Fruit fly (Drosophila melanogaster): ENCODE measurements around the gene CG13250.
A peak's percentile ranks its signal among the peaks of the same experiment; 100 is the strongest.

Gene CG13250

dm6 chr3L:20540182-20540974 is 6.9 kb downstream of the CG13250 start, which contains the start of gene Rcd2 (continued):
- TF ChIP-seq CG9139 (GFP tag; optimal IDR thresholded peaks at IDR 0.05), result peak; percentile 62
- peak; percentile 51 for TF ChIP-seq CG11294 (GFP tag; IDR thresholded peaks at IDR 0.05)
- peak; percentile 55 for TF ChIP-seq CG7368 (GFP tag; optimal IDR thresholded peaks at IDR 0.05)
- TF ChIP-seq CG6792 (GFP tag; optimal IDR thresholded peaks at IDR 0.05), result peak; percentile 66
- TF ChIP-seq CG3919 (GFP tag; optimal IDR thresholded peaks at IDR 0.05), result peak; percentile 83
- TF ChIP-seq fd85E (GFP tag; optimal IDR thresholded peaks at IDR 0.05), result peak; percentile 64
- peak; percentile 79 for TF ChIP-seq acj6 (GFP tag; optimal IDR thresholded peaks at IDR 0.05)
- TF ChIP-seq CG32006 (GFP tag; optimal IDR thresholded peaks at IDR 0.05), result peak; percentile 86
- TF ChIP-seq vri (GFP tag; optimal IDR thresholded peaks at IDR 0.05), result peak; percentile 69
- peak; percentile 83 for TF ChIP-seq esn (GFP tag; optimal IDR thresholded peaks at IDR 0.05)
- peak; percentile 62 for TF ChIP-seq Lpt (GFP tag; optimal IDR thresholded peaks at IDR 0.05)
- TF ChIP-seq svp (GFP tag), result peak; percentile 94
- peak; percentile 84 for TF ChIP-seq Eip75B (GFP tag; optimal IDR thresholded peaks at IDR 0.05)
- peak; percentile 84 for TF ChIP-seq CG16779 (tag; optimal IDR thresholded peaks at IDR 0.05)
- TF ChIP-seq Blimp-1 (GFP tag; optimal IDR thresholded peaks at IDR 0.05), result peak; percentile 49
- TF ChIP-seq net (GFP tag; optimal IDR thresholded peaks at IDR 0.05), result peak; percentile 87
- peak; percentile 74 for TF ChIP-seq CG1621 (tag; optimal IDR thresholded peaks at IDR 0.05)
- peak; percentile 55 for TF ChIP-seq Hr39 (GFP tag; optimal IDR thresholded peaks at IDR 0.05)
- TF ChIP-seq CG34406 (GFP tag; optimal IDR thresholded peaks at IDR 0.05), result peak; percentile 85
- TF ChIP-seq CG6276 (GFP tag; optimal IDR thresholded peaks at IDR 0.05), result peak; percentile 86
- TF ChIP-seq CG8319 (GFP tag; optimal IDR thresholded peaks at IDR 0.05), result peak; percentile 75
- peak; percentile 6 for TF ChIP-seq CG6854 (GFP tag; optimal IDR thresholded peaks at IDR 0.05)
- peak; percentile 53 for TF ChIP-seq spab (GFP tag; optimal IDR thresholded peaks at IDR 0.05)
- peak in 1 of 2 experiments; percentile 56 for TF ChIP-seq salr (GFP tag; optimal IDR thresholded peaks at IDR 0.05)
- TF ChIP-seq CG3032 (tag; optimal IDR thresholded peaks at IDR 0.05), result peak; percentile 65

DNA sequence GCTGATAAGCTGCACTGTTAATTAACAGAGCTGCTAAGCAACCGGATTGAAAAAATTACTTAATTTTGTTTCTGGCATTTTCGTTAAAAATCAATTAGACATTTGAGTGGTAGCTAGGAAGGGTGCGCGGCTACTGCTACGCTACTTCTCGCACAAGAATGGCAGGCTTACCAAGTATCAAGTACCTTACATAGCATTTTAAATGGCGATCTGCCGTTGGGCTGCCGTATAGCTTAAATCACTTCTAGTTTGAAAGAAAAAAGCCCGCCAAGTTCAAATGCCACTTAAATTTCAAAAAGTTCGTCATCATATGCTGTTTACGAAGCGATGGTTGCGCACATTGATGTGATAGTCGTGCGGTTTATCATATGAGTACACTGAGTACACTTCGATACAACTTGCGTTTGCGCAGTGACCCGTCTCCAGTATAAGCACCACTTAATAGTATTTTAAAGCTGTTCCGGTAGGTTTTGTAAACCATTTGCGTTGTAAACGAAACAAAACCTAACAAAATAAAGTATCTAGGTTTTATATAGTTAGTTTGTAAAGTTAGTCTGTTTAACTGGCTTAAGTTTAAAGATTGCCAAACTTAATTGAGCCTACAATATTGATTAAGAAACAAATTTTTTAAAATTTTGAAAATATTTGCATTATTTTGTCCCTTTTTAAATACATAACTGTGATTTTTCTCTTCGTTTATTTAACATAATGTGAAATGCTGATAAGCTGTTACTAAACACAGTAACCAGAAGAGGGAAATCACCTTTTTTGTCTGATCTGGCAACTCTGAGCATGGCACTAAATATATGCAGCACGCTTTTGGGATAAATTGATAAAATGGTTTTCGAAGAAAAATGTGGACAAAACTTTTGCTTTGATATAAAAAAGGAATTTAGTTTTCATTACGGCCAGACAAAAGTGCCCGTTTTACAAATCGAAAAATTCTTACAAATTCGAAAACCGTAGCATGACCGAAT is 7.8 kb downstream of the CG13250 start:
- no peak for TF ChIP-seq CG8319 (GFP tag; optimal IDR thresholded peaks at IDR 0.05)
- TF ChIP-seq Ets21C (GFP tag; optimal IDR thresholded peaks at IDR 0.05), result no peak
- TF ChIP-seq Eip78C (GFP tag), result peak; percentile 52
- no peak for TF ChIP-seq CG11294 (GFP tag; IDR thresholded peaks at IDR 0.05)
- no peak for TF ChIP-seq Met (GFP tag; optimal IDR thresholded peaks at IDR 0.05)

dm6 chr3L:20548201-20548854 is 14.8 kb downstream of the CG13250 start:
- no peak for TF ChIP-seq CG32006 (GFP tag; optimal IDR thresholded peaks at IDR 0.05)
- TF ChIP-seq CG8319 (GFP tag; optimal IDR thresholded peaks at IDR 0.05), result no peak
- TF ChIP-seq Blimp-1 (GFP tag; optimal IDR thresholded peaks at IDR 0.05), result no peak

DNA sequence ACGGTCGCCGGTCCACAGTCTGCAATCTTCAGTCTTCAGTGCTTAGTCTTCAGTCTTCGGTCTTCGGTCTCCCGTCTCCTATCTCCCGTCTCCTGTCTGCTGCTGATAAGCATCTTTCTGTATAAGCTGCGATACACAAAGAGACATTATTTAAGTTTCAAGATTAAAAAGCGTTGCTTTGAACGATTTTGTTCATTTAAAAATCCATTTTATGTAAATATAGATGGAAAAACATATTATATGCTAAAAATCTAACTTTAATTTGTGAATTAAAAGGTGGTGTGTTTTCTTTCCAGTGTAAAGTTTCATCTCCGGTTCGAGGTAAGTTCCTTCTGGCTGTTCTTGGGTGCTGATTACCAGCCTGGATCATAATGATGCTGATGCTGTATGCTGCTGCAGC is 15.8 kb downstream of the CG13250 start:
- peak in 1 of 2 experiments; percentile 38 for TF ChIP-seq salr (GFP tag; optimal IDR thresholded peaks at IDR 0.05)
- TF ChIP-seq Eip93F (GFP tag; optimal IDR thresholded peaks at IDR 0.05), result no peak
- TF ChIP-seq Blimp-1 (GFP tag; optimal IDR thresholded peaks at IDR 0.05), result peak; percentile 26
- peak; percentile 9 for TF ChIP-seq CG11762 (GFP tag; optimal IDR thresholded peaks at IDR 0.05; ENCODE audit: insufficient read depth)
- TF ChIP-seq Sox15 (GFP tag; optimal IDR thresholded peaks at IDR 0.05), result no peak
- peak; percentile 60; the same call in 2 of the 3 replicates for TF ChIP-seq CG6163 (GFP tag; IDR thresholded peaks at IDR 0.05)
- TF ChIP-seq Lpt (GFP tag; optimal IDR thresholded peaks at IDR 0.05), result no peak
- TF ChIP-seq Eip75B (GFP tag; optimal IDR thresholded peaks at IDR 0.05), result peak; percentile 67
- TF ChIP-seq CG1621 (tag; optimal IDR thresholded peaks at IDR 0.05), result peak; percentile 70
- TF ChIP-seq CG15336 (GFP tag; IDR thresholded peaks at IDR 0.05), result 0 out of 2 replicates have a peak, but pooled peaks have one; percentile 33
- TF ChIP-seq dsx (GFP tag; optimal IDR thresholded peaks at IDR 0.05; ENCODE audit: poor library complexity, severe bottlenecking), result peak; percentile 77
- TF ChIP-seq eg (GFP tag; IDR thresholded peaks at IDR 0.05), result no peak
- TF ChIP-seq CG8119 (GFP tag; IDR thresholded peaks at IDR 0.05), result no peak
- peak; percentile 42 for TF ChIP-seq CG7368 (GFP tag; optimal IDR thresholded peaks at IDR 0.05)
- peak; percentile 60 for TF ChIP-seq acj6 (GFP tag; optimal IDR thresholded peaks at IDR 0.05)
- no peak for TF ChIP-seq CG11294 (GFP tag; IDR thresholded peaks at IDR 0.05)
- peak; percentile 60 for TF ChIP-seq cyc (GFP tag; optimal IDR thresholded peaks at IDR 0.05)
- TF ChIP-seq CG6792 (GFP tag; optimal IDR thresholded peaks at IDR 0.05), result peak; percentile 64
- TF ChIP-seq CG9139 (GFP tag; optimal IDR thresholded peaks at IDR 0.05), result peak; percentile 32
- peak; percentile 52 for TF ChIP-seq achi (GFP tag; optimal IDR thresholded peaks at IDR 0.05)
- peak; percentile 23 for TF ChIP-seq Ets21C (GFP tag; optimal IDR thresholded peaks at IDR 0.05)
- no peak for TF ChIP-seq Hr38 (GFP tag; optimal IDR thresholded peaks at IDR 0.05)
